Worm (Caenorhabditis elegans) whole organism, mixed stage, embryonic: Measurements from ENCODE around the gene cyn-8.

ENCODE experiments used
- M03D4.4 ChIP-seq: sonication (generic microtip); optimal IDR thresholded peaks from 2 replicates; lab custom pipeline; 2017; ENCODE audit warnings: mild to moderate bottlenecking, missing genetic modification characterization, missing compliant biosample characterization
- bed-3 ChIP-seq: fragments of 200-800 bp; sonication (Bioruptor generic); optimal IDR thresholded peaks from 3 replicates; lab custom pipeline; 2018; ENCODE audit warnings: mild to moderate bottlenecking, missing genetic modification characterization, moderate library complexity, missing compliant biosample characterization
- ceh-39 ChIP-seq: fragments of 150-350 bp; optimal IDR thresholded peaks from 2 replicates; lab custom pipeline; 2014; ENCODE audit warnings: missing biosample characterization, missing genetic modification characterization
- ceh-43 ChIP-seq: fragments of 200-800 bp; sonication (Bioruptor generic); optimal IDR thresholded peaks from 2 replicates; lab custom pipeline; 2018; ENCODE audit warnings: mild to moderate bottlenecking, missing genetic modification characterization, moderate library complexity, missing compliant biosample characterization
- ceh-83 ChIP-seq: fragments of 200-800 bp; sonication (Bioruptor generic); optimal IDR thresholded peaks from 2 replicates; lab custom pipeline; 2018; ENCODE audit warnings: mild to moderate bottlenecking, missing genetic modification characterization, missing compliant biosample characterization
- ces-1 ChIP-seq: fragments of 150-350 bp; optimal IDR thresholded peaks from 2 replicates; lab custom pipeline; 2014; ENCODE audit warnings: missing biosample characterization, missing genetic modification reagents, missing genetic modification characterization
- cnd-1 ChIP-seq: fragments of 200-800 bp; sonication (Bioruptor generic); optimal IDR thresholded peaks from 2 replicates; lab custom pipeline; 2018; ENCODE audit warnings: mild to moderate bottlenecking, missing genetic modification characterization, missing compliant biosample characterization
- elt-1 ChIP-seq: sonication (generic microtip); optimal IDR thresholded peaks from 2 replicates; lab custom pipeline; 2017; ENCODE audit warnings: missing genetic modification characterization, mild to moderate bottlenecking, missing compliant biosample characterization, antibody characterized with exemption, moderate library complexity, borderline replicate concordance; ENCODE audit not compliant: insufficient read depth
- elt-3 ChIP-seq: fragments of 150-350 bp; optimal IDR thresholded peaks from 2 replicates; lab custom pipeline; 2014; ENCODE audit warnings: missing biosample characterization, missing genetic modification characterization
- flh-1 ChIP-seq: fragments of 200-800 bp; sonication (Bioruptor generic); optimal IDR thresholded peaks from 2 replicates; lab custom pipeline; 2018; ENCODE audit warnings: mild to moderate bottlenecking, missing genetic modification characterization, moderate library complexity, missing compliant biosample characterization
- hlh-1 ChIP-seq: fragments of 150-350 bp; optimal IDR thresholded peaks from 2 replicates; lab custom pipeline; 2014; ENCODE audit warnings: missing biosample characterization, missing genetic modification reagents, missing genetic modification characterization
- lin-13 ChIP-seq: fragments of 150-350 bp; optimal IDR thresholded peaks from 2 replicates; lab custom pipeline; 2014; ENCODE audit warnings: missing biosample characterization, missing genetic modification characterization
- lin-32 ChIP-seq: fragments of 200-800 bp; sonication (Bioruptor generic); optimal IDR thresholded peaks from 2 replicates; lab custom pipeline; 2018; ENCODE audit warnings: mild to moderate bottlenecking, missing genetic modification characterization, missing compliant biosample characterization
- lsy-2 ChIP-seq: fragments of 150-350 bp; optimal IDR thresholded peaks from 2 replicates; lab custom pipeline; 2014; ENCODE audit warnings: missing biosample characterization, missing genetic modification characterization
- mab-5 ChIP-seq: fragments of 150-350 bp; optimal IDR thresholded peaks from 2 replicates; lab custom pipeline; 2014; ENCODE audit warnings: missing biosample characterization, missing genetic modification characterization
- mep-1 ChIP-seq: fragments of 150-350 bp; optimal IDR thresholded peaks from 2 replicates; lab custom pipeline; 2017; ENCODE audit warnings: missing biosample characterization, missing genetic modification reagents, missing genetic modification characterization, inconsistent platforms
- mls-2 ChIP-seq: sonication (generic microtip); optimal IDR thresholded peaks from 2 replicates; lab custom pipeline; 2016; ENCODE audit warnings: mild to moderate bottlenecking, missing genetic modification characterization, moderate library complexity, missing compliant biosample characterization
- nhr-12 ChIP-seq: fragments of 150-350 bp; optimal IDR thresholded peaks from 2 replicates; lab custom pipeline; 2014; ENCODE audit warnings: missing biosample characterization, missing genetic modification characterization
- nhr-2 ChIP-seq: fragments of 150-350 bp; optimal IDR thresholded peaks from 2 replicates; lab custom pipeline; 2014; ENCODE audit warnings: missing biosample characterization, missing genetic modification characterization
- nhr-237 ChIP-seq: fragments of 150-350 bp; optimal IDR thresholded peaks from 2 replicates; lab custom pipeline; 2014; ENCODE audit warnings: missing biosample characterization, missing genetic modification characterization
- nhr-28 ChIP-seq: fragments of 150-350 bp; optimal IDR thresholded peaks from 2 replicates; lab custom pipeline; 2014; ENCODE audit warnings: missing biosample characterization, missing genetic modification characterization
- pha-4 ChIP-seq: fragments of 150-350 bp; optimal IDR thresholded peaks from 2 replicates; lab custom pipeline; 2018; ENCODE audit warnings: missing biosample characterization, missing genetic modification reagents, missing genetic modification characterization
- sem-2 ChIP-seq: fragments of 200-800 bp; sonication (Bioruptor generic); optimal IDR thresholded peaks from 2 replicates; lab custom pipeline; 2018; ENCODE audit warnings: mild to moderate bottlenecking, missing genetic modification characterization, missing compliant biosample characterization
- snpc-4 ChIP-seq: fragments of 150-350 bp; optimal IDR thresholded peaks from 2 replicates; lab custom pipeline; 2014; ENCODE audit warnings: missing biosample characterization, missing genetic modification characterization
- sptf-1 ChIP-seq: sonication (generic microtip); optimal IDR thresholded peaks from 2 replicates; lab custom pipeline; 2017; ENCODE audit warnings: mild to moderate bottlenecking, missing genetic modification characterization, moderate library complexity, missing compliant biosample characterization
- tbx-8 ChIP-seq: fragments of 200-800 bp; sonication (Bioruptor generic); optimal IDR thresholded peaks from 2 replicates; lab custom pipeline; 2018; ENCODE audit warnings: mild to moderate bottlenecking, missing genetic modification characterization, moderate library complexity, missing compliant biosample characterization
- unc-120 ChIP-seq: sonication (generic microtip); optimal IDR thresholded peaks from 2 replicates; lab custom pipeline; 2017; ENCODE audit warnings: missing genetic modification characterization, missing compliant biosample characterization; ENCODE audit not compliant: poor library complexity, severe bottlenecking
- unc-39 ChIP-seq: fragments of 150-350 bp; optimal IDR thresholded peaks from 2 replicates; lab custom pipeline; 2014; ENCODE audit warnings: missing biosample characterization, missing genetic modification characterization
- unc-62 ChIP-seq: fragments of 150-350 bp; optimal IDR thresholded peaks from 2 replicates; lab custom pipeline; 2014; ENCODE audit warnings: missing biosample characterization, missing genetic modification reagents, missing genetic modification characterization
- zip-8 ChIP-seq: fragments of 150-350 bp; optimal IDR thresholded peaks from 2 replicates; lab custom pipeline; 2014; ENCODE audit warnings: missing biosample characterization, missing genetic modification characterization
- ztf-11 ChIP-seq: fragments of 150-350 bp; optimal IDR thresholded peaks from 2 replicates; lab custom pipeline; 2014; ENCODE audit warnings: missing biosample characterization, missing genetic modification characterization

Gene cyn-8

ce11 chrX:8952007-8952406 lies 40.9 kb downstream of the cyn-8 start:
- TF ChIP-seq nhr-12 (tag; lab: Kevin White, UChicago): no peak
- TF ChIP-seq ces-1: no peak
- no peak for TF ChIP-seq hlh-1 (tag; lab: Kevin White, UChicago)
- TF ChIP-seq lin-32 (GFP tag; lab: Kevin White, UChicago): no peak

ce11 chrX:8953011-8953410 lies 41.9 kb downstream of the cyn-8 start:
- no peak for TF ChIP-seq unc-62 (GFP tag; lab: Kevin White, UChicago)
- no peak for TF ChIP-seq mab-5
- no peak for TF ChIP-seq ces-1
- TF ChIP-seq nhr-237: no peak
- no peak for TF ChIP-seq sem-2 (GFP tag; lab: Kevin White, UChicago)
- TF ChIP-seq elt-1 (tag; lab: Kevin White, UChicago): no peak
- TF ChIP-seq hlh-1 (tag; lab: Kevin White, UChicago): no peak
- TF ChIP-seq nhr-12 (tag; lab: Kevin White, UChicago): no peak
- TF ChIP-seq nhr-2 (tag; lab: Kevin White, UChicago): no peak
- TF ChIP-seq bed-3: no peak
- TF ChIP-seq lin-13: no peak
- TF ChIP-seq ceh-43 (GFP tag; lab: Kevin White, UChicago): no peak
- no peak for TF ChIP-seq nhr-28
- no peak for TF ChIP-seq unc-120 (tag; lab: Kevin White, UChicago)
- TF ChIP-seq elt-3 (tag; lab: Kevin White, UChicago): no peak
- no peak for TF ChIP-seq ztf-11 (tag; lab: Kevin White, UChicago)
- TF ChIP-seq mep-1 (tag; lab: Kevin White, UChicago): no peak

DNA sequence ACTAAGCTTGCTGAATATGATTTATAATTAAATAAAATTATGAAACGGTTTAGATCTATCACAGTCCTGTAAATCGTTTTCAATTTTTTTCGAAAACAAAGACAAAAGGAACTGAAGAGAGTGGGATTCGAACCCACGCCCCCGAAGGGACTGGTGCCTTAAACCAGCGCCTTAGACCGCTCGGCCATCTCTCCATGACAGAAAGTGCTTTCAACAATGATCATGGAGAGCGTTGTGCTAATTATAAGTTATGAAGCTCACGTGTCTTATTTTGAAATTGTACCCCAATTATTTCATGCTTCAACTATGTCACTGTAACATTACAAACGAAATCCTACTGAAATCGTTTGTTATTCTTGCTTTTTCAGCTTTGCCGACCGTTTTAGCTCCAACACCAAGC lies 44.7 kb downstream of the cyn-8 start:
- TF ChIP-seq sptf-1 (tag; lab: Kevin White, UChicago) (no peak), nhr-2 (tag; lab: Kevin White, UChicago) (no peak), zip-8 (tag; lab: Kevin White, UChicago) (no peak), ces-1 (no peak), mls-2 (no peak), mep-1 (tag; lab: Kevin White, UChicago) (no peak), elt-1 (tag; lab: Kevin White, UChicago) (no peak), nhr-12 (tag; lab: Kevin White, UChicago) (no peak), lsy-2 (no peak), ceh-39 (tag; lab: Kevin White, UChicago) (no peak), unc-39 (tag; lab: Kevin White, UChicago) (no peak)

DNA sequence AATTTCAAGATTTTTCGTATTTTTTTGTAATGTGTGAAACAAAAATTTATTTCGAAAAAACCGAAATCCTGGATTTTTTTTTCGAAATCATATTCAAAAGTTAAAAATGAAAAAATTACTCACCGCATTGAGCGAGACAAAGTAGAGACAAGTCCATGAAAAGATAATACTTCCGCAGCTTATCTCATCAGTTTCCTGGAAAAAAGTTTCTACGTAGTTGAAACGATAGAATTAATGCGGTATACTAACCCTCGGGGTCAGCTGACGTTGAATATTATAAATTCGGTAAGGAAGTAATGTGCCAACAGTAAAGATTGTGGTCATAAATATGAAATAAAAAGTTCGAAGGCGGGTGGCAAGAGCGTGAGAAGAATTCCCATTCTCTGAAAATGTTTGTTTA lies 46.9 kb downstream of the cyn-8 start:
- no peak for TF ChIP-seq pha-4
- no peak for TF ChIP-seq hlh-1 (tag; lab: Kevin White, UChicago)
- TF ChIP-seq ces-1: no peak
- TF ChIP-seq flh-1 (GFP tag; lab: Kevin White, UChicago): no peak
- TF ChIP-seq bed-3: no peak
- TF ChIP-seq lin-32 (GFP tag; lab: Kevin White, UChicago): no peak
- no peak for TF ChIP-seq nhr-2 (tag; lab: Kevin White, UChicago)
- no peak for TF ChIP-seq mab-5
- TF ChIP-seq, all 35 proteins: peak for 0

DNA sequence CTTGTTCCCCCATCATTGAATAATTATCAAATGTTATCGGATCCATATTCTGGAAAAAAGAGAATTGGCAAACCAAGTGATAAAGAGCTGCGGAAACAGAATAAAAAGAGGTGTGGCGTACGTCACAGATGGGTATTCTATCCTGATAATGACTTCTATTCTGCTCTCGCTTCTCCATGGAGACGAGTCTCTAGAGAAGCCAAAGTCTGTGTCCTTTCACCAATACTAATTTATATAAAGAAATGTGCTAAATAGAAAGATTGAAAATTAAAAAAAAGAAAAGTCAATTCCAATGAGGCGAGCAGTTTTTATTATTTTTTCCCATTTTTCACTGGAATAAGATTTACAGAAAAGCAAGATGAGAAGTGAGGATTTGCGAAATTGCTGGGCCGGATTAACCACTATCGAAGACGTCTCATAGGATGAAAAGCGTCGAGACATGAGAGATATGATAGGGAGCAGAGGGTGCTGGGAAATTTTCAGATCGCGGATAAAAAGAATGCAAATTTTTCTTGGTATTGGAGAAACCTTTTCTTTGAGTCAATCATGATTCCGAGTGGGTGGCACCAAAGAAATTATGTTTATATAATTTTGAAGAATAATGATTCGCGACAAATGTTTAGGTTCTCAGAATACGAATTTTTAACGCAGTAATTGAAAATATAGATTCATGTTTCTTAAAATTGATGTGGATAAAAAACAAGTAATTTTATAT lies 50.2 kb downstream of the cyn-8 start, which contains the start of gene aexr-3:
Gene aexr-3 (minus strand): TSS at position 51 of the 715 bp plus-strand sequence.
- TF ChIP-seq nhr-2 (tag; lab: Kevin White, UChicago) (no peak), sem-2 (GFP tag; lab: Kevin White, UChicago) (no peak), ces-1 (no peak), nhr-28 (no peak), pha-4 (no peak), M03D4.4 (no peak), nhr-237 (no peak), ceh-83 (GFP tag; lab: Kevin White, UChicago) (no peak), sptf-1 (tag; lab: Kevin White, UChicago) (no peak), mab-5 (no peak), mep-1 (tag; lab: Kevin White, UChicago) (no peak), bed-3 (no peak)

- TF ChIP-seq cnd-1 (tag; lab: Kevin White, UChicago): no peak
- TF ChIP-seq mep-1 (tag; lab: Kevin White, UChicago): no peak
- TF ChIP-seq unc-120 (tag; lab: Kevin White, UChicago): no peak
- no peak for TF ChIP-seq tbx-8 (GFP tag; lab: Kevin White, UChicago)
- no peak for TF ChIP-seq sptf-1 (tag; lab: Kevin White, UChicago)
- TF ChIP-seq unc-39 (tag; lab: Kevin White, UChicago): no peak
- no peak for TF ChIP-seq lsy-2
- no peak for TF ChIP-seq nhr-237
- no peak for TF ChIP-seq snpc-4 (tag; lab: Kevin White, UChicago)
- no peak for TF ChIP-seq lin-32 (GFP tag; lab: Kevin White, UChicago)
- TF ChIP-seq sem-2 (GFP tag; lab: Kevin White, UChicago): no peak
- TF ChIP-seq, all 35 proteins: peak for 0
Observed at ce11 chrX:8963469-8963868, 52.4 kb downstream of the cyn-8 start.
